Worm (Caenorhabditis elegans) whole organism, L2 larva: ENCODE measurements around the gene ctsa-3.1.

Experiments
- C34F6.9 ChIP-seq: fragments of 150-350 bp; optimal IDR thresholded peaks from 2 replicates; lab custom pipeline; 2014; ENCODE audit warnings: missing biosample characterization, missing genetic modification characterization
- F13H6.1 ChIP-seq: sonication (generic microtip); optimal IDR thresholded peaks from 2 replicates; lab custom pipeline; 2016; ENCODE audit warnings: missing genetic modification characterization, missing compliant biosample characterization
- R02D3.7 ChIP-seq: fragments of 150-350 bp; optimal IDR thresholded peaks from 2 replicates; lab custom pipeline; 2014; ENCODE audit warnings: missing biosample characterization, missing genetic modification characterization
- ZK546.5 ChIP-seq: sonication (generic microtip); optimal IDR thresholded peaks from 2 replicates; lab custom pipeline; 2017; ENCODE audit warnings: missing biosample characterization, missing genetic modification characterization
- aly-2 ChIP-seq: fragments of 150-350 bp; optimal IDR thresholded peaks from 2 replicates; lab custom pipeline; 2014; ENCODE audit warnings: missing biosample characterization, missing genetic modification characterization
- ama-1 ChIP-seq: fragments of 150-350 bp; optimal IDR thresholded peaks from 2 replicates; lab custom pipeline; 2018; ENCODE audit warnings: inconsistent platforms
- blmp-1 ChIP-seq: sonication (generic microtip); optimal IDR thresholded peaks from 2 replicates; lab custom pipeline; 2017; ENCODE audit warnings: missing genetic modification characterization, mild to moderate bottlenecking, missing compliant biosample characterization, antibody characterized with exemption, moderate library complexity; ENCODE audit not compliant: insufficient read depth
- ceh-16 ChIP-seq: fragments of 150-350 bp; optimal IDR thresholded peaks from 2 replicates; lab custom pipeline; 2014; ENCODE audit warnings: missing biosample characterization, missing genetic modification characterization
- ceh-82 ChIP-seq: fragments of 150-350 bp; optimal IDR thresholded peaks from 2 replicates; lab custom pipeline; 2014; ENCODE audit warnings: missing biosample characterization, missing genetic modification characterization
- crh-2 ChIP-seq: sonication (generic microtip); optimal IDR thresholded peaks from 2 replicates; lab custom pipeline; 2017; ENCODE audit warnings: missing biosample characterization, missing genetic modification characterization
- dmd-4 ChIP-seq: sonication (generic microtip); optimal IDR thresholded peaks from 2 replicates; lab custom pipeline; 2017; ENCODE audit warnings: missing biosample characterization, missing genetic modification characterization
- egl-27 ChIP-seq: sonication (generic microtip); optimal IDR thresholded peaks from 3 replicates; lab custom pipeline; 2017; ENCODE audit warnings: missing biosample characterization, missing genetic modification reagents, missing genetic modification characterization
- elt-3 ChIP-seq: sonication (generic microtip); optimal IDR thresholded peaks from 2 replicates; lab custom pipeline; 2017; ENCODE audit warnings: missing biosample characterization, missing genetic modification characterization
- fos-1 ChIP-seq: fragments of 150-350 bp; optimal IDR thresholded peaks from 2 replicates; lab custom pipeline; 2014; ENCODE audit warnings: missing biosample characterization, missing genetic modification characterization
- gmeb-1 ChIP-seq: fragments of 150-350 bp; optimal IDR thresholded peaks from 2 replicates; lab custom pipeline; 2014; ENCODE audit warnings: missing biosample characterization, missing genetic modification characterization
- lin-13 ChIP-seq: fragments of 150-350 bp; optimal IDR thresholded peaks from 2 replicates; lab custom pipeline; 2014; ENCODE audit warnings: missing biosample characterization, missing genetic modification reagents, missing genetic modification characterization
- mab-5 ChIP-seq: fragments of 150-350 bp; optimal IDR thresholded peaks from 2 replicates; lab custom pipeline; 2014; ENCODE audit warnings: missing biosample characterization, missing genetic modification characterization
- mdl-1 ChIP-seq, 2 experiments: fragments of 150-350 bp in 1 of 2; sonication (generic microtip) in 1 of 2; optimal IDR thresholded peaks; 2 replicates each; lab custom pipeline; 2017; ENCODE audit warnings: missing biosample characterization in 2 of 2, missing genetic modification characterization in 2 of 2
- nhr-11 ChIP-seq: fragments of 150-350 bp; optimal IDR thresholded peaks from 2 replicates; lab custom pipeline; 2014; ENCODE audit warnings: missing biosample characterization, missing genetic modification characterization
- nhr-129 ChIP-seq: fragments of 150-350 bp; optimal IDR thresholded peaks from 2 replicates; lab custom pipeline; 2014; ENCODE audit warnings: missing biosample characterization, missing genetic modification characterization
- nhr-23 ChIP-seq: fragments of 150-350 bp; optimal IDR thresholded peaks from 2 replicates; lab custom pipeline; 2014; ENCODE audit warnings: missing biosample characterization, missing genetic modification reagents, missing genetic modification characterization
- nhr-237 ChIP-seq: fragments of 150-350 bp; optimal IDR thresholded peaks from 2 replicates; lab custom pipeline; 2014; ENCODE audit warnings: missing biosample characterization, missing genetic modification characterization
- nhr-25 ChIP-seq: fragments of 150-350 bp; sonication (generic microtip); optimal IDR thresholded peaks from 3 replicates; lab custom pipeline; 2014; ENCODE audit warnings: missing biosample characterization, missing genetic modification characterization
- nhr-77 ChIP-seq: fragments of 150-350 bp; optimal IDR thresholded peaks from 2 replicates; lab custom pipeline; 2014; ENCODE audit warnings: missing biosample characterization, missing genetic modification characterization
- peb-1 ChIP-seq: fragments of 150-350 bp; optimal IDR thresholded peaks from 2 replicates; lab custom pipeline; 2014; ENCODE audit warnings: missing biosample characterization, missing genetic modification characterization
- sem-4 ChIP-seq: fragments of 150-350 bp; optimal IDR thresholded peaks from 2 replicates; lab custom pipeline; 2014; ENCODE audit warnings: missing biosample characterization, missing genetic modification reagents, missing genetic modification characterization
- sma-3 ChIP-seq: sonication (generic microtip); optimal IDR thresholded peaks from 2 replicates; lab custom pipeline; 2016; ENCODE audit warnings: missing genetic modification reagents, missing genetic modification characterization, missing compliant biosample characterization
- sma-9 ChIP-seq, 2 experiments: fragments of 150-350 bp in 1 of 2; sonication (generic microtip) in 1 of 2; optimal IDR thresholded peaks; 2 replicates each; lab custom pipeline; 2014 to 2016; ENCODE audit warnings: missing genetic modification characterization in 2 of 2, mild to moderate bottlenecking in 1 of 2, missing biosample characterization in 1 of 2, missing compliant biosample characterization in 1 of 2, missing genetic modification reagents in 1 of 2, moderate library complexity in 1 of 2
- unc-39 ChIP-seq: fragments of 150-350 bp; optimal IDR thresholded peaks from 2 replicates; lab custom pipeline; 2014; ENCODE audit warnings: missing biosample characterization, missing genetic modification characterization
- unc-55 ChIP-seq: fragments of 150-350 bp; sonication (generic microtip); optimal IDR thresholded peaks from 3 replicates; lab custom pipeline; 2014; ENCODE audit warnings: missing biosample characterization, missing genetic modification reagents, missing genetic modification characterization
- ztf-11 ChIP-seq: sonication (generic microtip); optimal IDR thresholded peaks from 2 replicates; lab custom pipeline; 2017; ENCODE audit warnings: missing biosample characterization, missing genetic modification characterization
- ztf-4 ChIP-seq: fragments of 150-350 bp; optimal IDR thresholded peaks from 2 replicates; lab custom pipeline; 2014; ENCODE audit warnings: missing biosample characterization, missing genetic modification characterization

The ctsa-3.1 gene

ce11 chrII:7238248-7238647 lies 5.6 kb downstream of the ctsa-3.1 start, which contains the start of gene aqp-1:
aqp-1 (minus strand) TSS chrII:7238349.
- TF ChIP-seq lin-13 (no peak), ztf-4 (tag; lab: Kevin White, UChicago) (no peak), fos-1 (peak; percentile 40), sem-4 (tag; lab: Kevin White, UChicago) (no peak), nhr-77 (tag; lab: Kevin White, UChicago) (no peak), F13H6.1 (tag; lab: Kevin White, UChicago) (peak; percentile 24), crh-2 (tag; lab: Kevin White, UChicago) (peak; percentile 68), elt-3 (tag; lab: Kevin White, UChicago) (no peak), mdl-1 (tag; optimal IDR thresholded peaks at IDR 0.05; lab: Kevin White, UChicago) (peak in 1 of 2 experiments; percentile 17), sma-3 (GFP tag; lab: Kevin White, UChicago) (peak; percentile 21), sma-9 (GFP tag; optimal IDR thresholded peaks at IDR 0.05; lab: Kevin White, UChicago) (peak; percentile 78), sma-9 (tag; optimal IDR thresholded peaks at IDR 0.05; lab: Kevin White, UChicago) (no peak), peb-1 (tag; lab: Kevin White, UChicago) (no peak), ZK546.5 (tag; lab: Kevin White, UChicago) (no peak), nhr-23 (tag; lab: Kevin White, UChicago) (no peak), ceh-82 (tag; lab: Kevin White, UChicago) (no peak)
- TF ChIP-seq, all 48 proteins: peak for 6

ce11 chrII:7238791-7239190 lies 6.1 kb downstream of the ctsa-3.1 start:
- no peak for TF ChIP-seq sma-3 (GFP tag; lab: Kevin White, UChicago)
- TF ChIP-seq ceh-16 (tag; lab: Kevin White, UChicago) = peak; percentile 67
- TF ChIP-seq, all 48 proteins: peak for 1

- TF ChIP-seq nhr-25 (tag; lab: Kevin White, UChicago) (peak; percentile 15), unc-39 (tag; lab: Kevin White, UChicago) (no peak), nhr-129 (tag; lab: Kevin White, UChicago) (no peak)
These were observed 7.1 kb downstream of the ctsa-3.1 start for ce11 chrII:7239705-7240104.

ce11 chrII:7242754-7243153 lies 10.1 kb downstream of the ctsa-3.1 start:
- TF ChIP-seq aly-2 (tag; lab: Kevin White, UChicago) = no peak
- no peak for TF ChIP-seq unc-55 (GFP tag; lab: Kevin White, UChicago)
- no peak for TF ChIP-seq gmeb-1 (tag; lab: Kevin White, UChicago)
- TF ChIP-seq fos-1 = no peak
- no peak for TF ChIP-seq nhr-237 (tag; lab: Kevin White, UChicago)
- TF ChIP-seq R02D3.7 = no peak
- TF ChIP-seq ztf-11 (tag; lab: Kevin White, UChicago) = no peak
- TF ChIP-seq blmp-1 (tag; lab: Kevin White, UChicago) = peak; percentile 79
- peak; percentile 28 for TF ChIP-seq sma-3 (GFP tag; lab: Kevin White, UChicago)
- TF ChIP-seq dmd-4 (tag; lab: Kevin White, UChicago) = no peak
- TF ChIP-seq sma-9 (GFP tag; optimal IDR thresholded peaks at IDR 0.05; lab: Kevin White, UChicago) = no peak
- no peak for TF ChIP-seq sma-9 (tag; optimal IDR thresholded peaks at IDR 0.05; lab: Kevin White, UChicago)
- no peak for TF ChIP-seq egl-27 (tag; lab: Kevin White, UChicago)

- TF ChIP-seq elt-3 (tag; lab: Kevin White, UChicago) = no peak
- no peak for TF ChIP-seq unc-39 (tag; lab: Kevin White, UChicago)
- no peak for TF ChIP-seq unc-55 (GFP tag; lab: Kevin White, UChicago)
- no peak for TF ChIP-seq peb-1 (tag; lab: Kevin White, UChicago)
- TF ChIP-seq ama-1 (lab: Kevin White, UChicago) = no peak
- no peak for TF ChIP-seq ceh-82 (tag; lab: Kevin White, UChicago)
- no peak for TF ChIP-seq sem-4 (tag; lab: Kevin White, UChicago)
- no peak for TF ChIP-seq C34F6.9 (tag; lab: Kevin White, UChicago)
- TF ChIP-seq gmeb-1 (tag; lab: Kevin White, UChicago) = no peak
- no peak for TF ChIP-seq mab-5 (tag; lab: Kevin White, UChicago)
- TF ChIP-seq R02D3.7 = no peak
- TF ChIP-seq nhr-129 (tag; lab: Kevin White, UChicago) = no peak
- no peak for TF ChIP-seq nhr-11 (tag; lab: Kevin White, UChicago)
These were observed 12.9 kb downstream of the ctsa-3.1 start, which contains the start of gene skpo-3 for ce11 chrII:7245576-7245975. skpo-3 (plus strand) TSS chrII:7245876.
